Worm (Caenorhabditis elegans) whole organism, young adult: Measurements from ENCODE around the gene ttn-1.
A peak's percentile ranks its signal among the peaks of the same experiment; 100 is the strongest.

ENCODE experiments used
- B0261.1 ChIP-seq: sonication (generic microtip); optimal IDR thresholded peaks from 2 replicates; lab custom pipeline; 2016; ENCODE audit warnings: mild to moderate bottlenecking, missing genetic modification characterization, moderate library complexity, missing compliant biosample characterization
- D2030.7 ChIP-seq: fragments of 200-800 bp; sonication (Bioruptor generic); IDR thresholded peaks from 2 replicates; pipeline ENCODE4 v1.3.6; 2022; ENCODE audit warnings: missing genetic modification reagents, missing genetic modification characterization, missing compliant biosample characterization
- F23B12.7 ChIP-seq: sonication (generic microtip); optimal IDR thresholded peaks from 2 replicates; lab custom pipeline; 2017; ENCODE audit warnings: missing genetic modification characterization, mild to moderate bottlenecking, missing compliant biosample characterization, antibody characterized with exemption, moderate library complexity; ENCODE audit not compliant: insufficient read depth
- F39B2.1 ChIP-seq: fragments of 200-800 bp; sonication (Bioruptor generic); IDR thresholded peaks from 2 replicates; pipeline ENCODE4 v1.3.6; 2022; ENCODE audit warnings: missing genetic modification reagents, missing genetic modification characterization, missing compliant biosample characterization
- F57A8.1 ChIP-seq: fragments of 200-800 bp; sonication (Bioruptor generic); optimal IDR thresholded peaks from 2 replicates; lab custom pipeline; 2018; ENCODE audit warnings: mild to moderate bottlenecking, missing genetic modification characterization, moderate library complexity, missing compliant biosample characterization
- K11D2.4 ChIP-seq: fragments of 200-800 bp; sonication (Bioruptor generic); IDR thresholded peaks from 2 replicates; pipeline ENCODE4 v1.3.6; 2022; ENCODE audit warnings: missing genetic modification reagents, missing genetic modification characterization, missing compliant biosample characterization
- K12H6.12 ChIP-seq: fragments of 200-800 bp; sonication (Bioruptor generic); optimal IDR thresholded peaks from 2 replicates; lab custom pipeline; 2018; ENCODE audit warnings: mild to moderate bottlenecking, missing genetic modification characterization, missing compliant biosample characterization
- Y53G8AR.9 ChIP-seq: fragments of 200-800 bp; sonication (Bioruptor generic); conservative IDR thresholded peaks from 2 replicates; pipeline ENCODE4 v1.3.6; 2022; ENCODE audit warnings: missing genetic modification reagents, missing genetic modification characterization, missing compliant biosample characterization
- Y79H2A.3 ChIP-seq: fragments of 200-800 bp; sonication (Bioruptor generic); conservative IDR thresholded peaks from 2 replicates; pipeline ENCODE4 v1.3.6; 2022; ENCODE audit warnings: missing genetic modification reagents, missing genetic modification characterization, missing compliant biosample characterization
- Y95B8A.8 ChIP-seq: fragments of 200-800 bp; sonication (Bioruptor generic); IDR thresholded peaks from 2 replicates; pipeline ENCODE4 v1.3.6; 2022; ENCODE audit warnings: missing genetic modification reagents, missing genetic modification characterization, missing compliant biosample characterization
- ama-1 ChIP-seq, 3 experiments: fragments of 150-350 bp in 1 of 3; sonication (generic microtip) in 2 of 3; optimal IDR thresholded peaks; 2 replicates each; lab custom pipeline; 2014 to 2018; ENCODE audit warnings: missing biosample characterization in 2 of 3, missing genetic modification characterization in 2 of 3, missing genetic modification reagents in 2 of 3
- atf-7 ChIP-seq: sonication (generic microtip); optimal IDR thresholded peaks from 2 replicates; lab custom pipeline; 2017; ENCODE audit warnings: mild to moderate bottlenecking, missing genetic modification characterization, missing compliant biosample characterization
- athp-1 ChIP-seq: sonication (generic microtip); optimal IDR thresholded peaks from 2 replicates; lab custom pipeline; 2017; ENCODE audit warnings: mild to moderate bottlenecking, missing genetic modification characterization, missing compliant biosample characterization
- cebp-1 ChIP-seq, 2 experiments: fragments of 200-800 bp in 1 of 2; sonication (Bioruptor generic) in 1 of 2; sonication (generic microtip) in 1 of 2; IDR thresholded peaks in 1 of 2; optimal IDR thresholded peaks in 1 of 2; 2 replicates each; pipeline versions ENCODE4 v1.3.6 to Lab custom; 2017 to 2022; ENCODE audit warnings: missing compliant biosample characterization in 2 of 2, missing genetic modification characterization in 2 of 2, mild to moderate bottlenecking in 1 of 2, missing genetic modification reagents in 1 of 2, moderate library complexity in 1 of 2
- cebp-2 ChIP-seq: fragments of 200-800 bp; sonication (Bioruptor generic); IDR thresholded peaks from 2 replicates; pipeline ENCODE4 v1.3.6; 2022; ENCODE audit warnings: missing genetic modification characterization, missing compliant biosample characterization
- ceh-58 ChIP-seq: fragments of 200-800 bp; sonication (Bioruptor generic); IDR thresholded peaks from 2 replicates; pipeline ENCODE4 v1.3.6; 2022; ENCODE audit warnings: missing genetic modification characterization, missing compliant biosample characterization
- chd-7 ChIP-seq: sonication (generic microtip); optimal IDR thresholded peaks from 2 replicates; lab custom pipeline; 2016; ENCODE audit warnings: mild to moderate bottlenecking, missing genetic modification characterization, moderate library complexity, missing compliant biosample characterization
- dpff-1 ChIP-seq: sonication (generic microtip); optimal IDR thresholded peaks from 2 replicates; lab custom pipeline; 2017; ENCODE audit warnings: mild to moderate bottlenecking, missing genetic modification characterization, missing compliant biosample characterization
- egl-18 ChIP-seq: fragments of 200-800 bp; sonication (Bioruptor generic); IDR thresholded peaks from 2 replicates; pipeline ENCODE4 v1.3.6; 2022; ENCODE audit warnings: missing genetic modification reagents, missing genetic modification characterization, missing compliant biosample characterization
- egl-44 ChIP-seq: fragments of 200-800 bp; sonication (Bioruptor generic); IDR thresholded peaks from 2 replicates; pipeline ENCODE4 v1.3.6; 2022; ENCODE audit warnings: missing genetic modification reagents, missing genetic modification characterization, missing compliant biosample characterization
- egrh-3 ChIP-seq: fragments of 200-800 bp; sonication (Bioruptor generic); IDR thresholded peaks from 2 replicates; pipeline ENCODE4 v1.3.6; 2022; ENCODE audit warnings: missing genetic modification reagents, missing genetic modification characterization, missing compliant biosample characterization
- ekl-4 ChIP-seq: fragments of 200-800 bp; sonication (Bioruptor generic); IDR thresholded peaks from 2 replicates; pipeline ENCODE4 v1.3.6; 2022; ENCODE audit warnings: missing genetic modification reagents, missing genetic modification characterization, missing compliant biosample characterization
- ets-4 ChIP-seq: fragments of 200-800 bp; sonication (Bioruptor generic); optimal IDR thresholded peaks from 2 replicates; lab custom pipeline; 2018; ENCODE audit warnings: mild to moderate bottlenecking, missing genetic modification characterization, missing compliant biosample characterization
- fkh-3 ChIP-seq: sonication (generic microtip); optimal IDR thresholded peaks from 2 replicates; lab custom pipeline; 2016; ENCODE audit warnings: mild to moderate bottlenecking, missing genetic modification characterization, missing compliant biosample characterization
- gei-17 ChIP-seq: fragments of 200-800 bp; sonication (Bioruptor generic); optimal IDR thresholded peaks from 2 replicates; lab custom pipeline; 2018; ENCODE audit warnings: mild to moderate bottlenecking, missing genetic modification characterization, missing compliant biosample characterization
- hmg-1.2 ChIP-seq: fragments of 200-800 bp; sonication (Bioruptor generic); IDR thresholded peaks from 2 replicates; pipeline ENCODE4 v1.3.6; 2022; ENCODE audit warnings: missing genetic modification reagents, missing genetic modification characterization, missing compliant biosample characterization
- hmg-20 ChIP-seq: fragments of 200-800 bp; sonication (Bioruptor generic); IDR thresholded peaks from 2 replicates; pipeline ENCODE4 v1.3.6; 2022; ENCODE audit warnings: missing genetic modification reagents, missing genetic modification characterization, missing compliant biosample characterization
- let-607 ChIP-seq, 2 experiments: fragments of 200-800 bp in 1 of 2; sonication (Bioruptor generic) in 1 of 2; sonication (generic microtip) in 1 of 2; optimal IDR thresholded peaks; 2 replicates each; lab custom pipeline; 2016 to 2018; ENCODE audit warnings: mild to moderate bottlenecking in 2 of 2, missing compliant biosample characterization in 2 of 2, missing genetic modification characterization in 2 of 2, moderate library complexity in 2 of 2, missing genotype in 1 of 2
- lin-54 ChIP-seq: fragments of 200-800 bp; sonication (Bioruptor generic); optimal IDR thresholded peaks from 2 replicates; lab custom pipeline; 2018; ENCODE audit warnings: mild to moderate bottlenecking, missing genetic modification characterization, missing compliant biosample characterization
- madf-10 ChIP-seq: sonication (generic microtip); optimal IDR thresholded peaks from 2 replicates; lab custom pipeline; 2016; ENCODE audit warnings: mild to moderate bottlenecking, missing genetic modification characterization, missing compliant biosample characterization
- madf-6 ChIP-seq: fragments of 200-800 bp; sonication (Bioruptor generic); IDR thresholded peaks from 2 replicates; pipeline ENCODE4 v1.3.6; 2022; ENCODE audit warnings: missing genetic modification reagents, missing genetic modification characterization, missing compliant biosample characterization
- mcd-1 ChIP-seq: fragments of 200-800 bp; sonication (Bioruptor generic); IDR thresholded peaks from 2 replicates; pipeline ENCODE4 v1.3.6; 2022; ENCODE audit warnings: missing genetic modification reagents, missing genetic modification characterization, missing compliant biosample characterization
- mxl-1 ChIP-seq: sonication (generic microtip); optimal IDR thresholded peaks from 2 replicates; lab custom pipeline; 2016; ENCODE audit warnings: missing genetic modification characterization, missing compliant biosample characterization
- nhr-120 ChIP-seq: fragments of 200-800 bp; sonication (Bioruptor generic); IDR thresholded peaks from 2 replicates; pipeline ENCODE4 v1.3.6; 2022; ENCODE audit warnings: missing genetic modification characterization, missing compliant biosample characterization
- nhr-179 ChIP-seq: sonication (generic microtip); optimal IDR thresholded peaks from 2 replicates; lab custom pipeline; 2016; ENCODE audit warnings: mild to moderate bottlenecking, missing genetic modification characterization, missing compliant biosample characterization
- nhr-90 ChIP-seq: sonication (generic microtip); optimal IDR thresholded peaks from 2 replicates; lab custom pipeline; 2016; ENCODE audit warnings: missing genotype, mild to moderate bottlenecking, missing genetic modification characterization, missing compliant biosample characterization
- sea-2 ChIP-seq: fragments of 200-800 bp; sonication (Bioruptor generic); IDR thresholded peaks from 2 replicates; pipeline ENCODE4 v1.3.6; 2022; ENCODE audit warnings: missing genetic modification characterization, missing compliant biosample characterization
- somi-1 ChIP-seq: fragments of 200-800 bp; sonication (Bioruptor generic); optimal IDR thresholded peaks from 2 replicates; lab custom pipeline; 2018; ENCODE audit warnings: mild to moderate bottlenecking, missing genetic modification characterization, missing compliant biosample characterization
- tbp1 ChIP-seq: fragments of 200-800 bp; sonication (Bioruptor generic); optimal IDR thresholded peaks from 2 replicates; lab custom pipeline; 2018; ENCODE audit warnings: mild to moderate bottlenecking, missing genetic modification characterization, missing compliant biosample characterization
- tbx-9 ChIP-seq: sonication (generic microtip); optimal IDR thresholded peaks from 2 replicates; lab custom pipeline; 2016; ENCODE audit warnings: borderline replicate concordance, missing genetic modification characterization, inconsistent platforms, missing compliant biosample characterization
- zfh-2 ChIP-seq: fragments of 200-800 bp; sonication (Bioruptor generic); conservative IDR thresholded peaks from 2 replicates; pipeline ENCODE4 v1.3.6; 2022; ENCODE audit warnings: missing genetic modification reagents, missing genetic modification characterization, missing compliant biosample characterization
- ztf-25 ChIP-seq: fragments of 200-800 bp; sonication (Bioruptor generic); IDR thresholded peaks from 2 replicates; pipeline ENCODE4 v1.3.6; 2022; ENCODE audit warnings: missing genetic modification reagents, missing genetic modification characterization, missing compliant biosample characterization
- ztf-3 ChIP-seq: fragments of 200-800 bp; sonication (Bioruptor generic); optimal IDR thresholded peaks from 2 replicates; lab custom pipeline; 2018; ENCODE audit warnings: mild to moderate bottlenecking, missing genetic modification characterization, missing compliant biosample characterization

Gene ttn-1

DNA sequence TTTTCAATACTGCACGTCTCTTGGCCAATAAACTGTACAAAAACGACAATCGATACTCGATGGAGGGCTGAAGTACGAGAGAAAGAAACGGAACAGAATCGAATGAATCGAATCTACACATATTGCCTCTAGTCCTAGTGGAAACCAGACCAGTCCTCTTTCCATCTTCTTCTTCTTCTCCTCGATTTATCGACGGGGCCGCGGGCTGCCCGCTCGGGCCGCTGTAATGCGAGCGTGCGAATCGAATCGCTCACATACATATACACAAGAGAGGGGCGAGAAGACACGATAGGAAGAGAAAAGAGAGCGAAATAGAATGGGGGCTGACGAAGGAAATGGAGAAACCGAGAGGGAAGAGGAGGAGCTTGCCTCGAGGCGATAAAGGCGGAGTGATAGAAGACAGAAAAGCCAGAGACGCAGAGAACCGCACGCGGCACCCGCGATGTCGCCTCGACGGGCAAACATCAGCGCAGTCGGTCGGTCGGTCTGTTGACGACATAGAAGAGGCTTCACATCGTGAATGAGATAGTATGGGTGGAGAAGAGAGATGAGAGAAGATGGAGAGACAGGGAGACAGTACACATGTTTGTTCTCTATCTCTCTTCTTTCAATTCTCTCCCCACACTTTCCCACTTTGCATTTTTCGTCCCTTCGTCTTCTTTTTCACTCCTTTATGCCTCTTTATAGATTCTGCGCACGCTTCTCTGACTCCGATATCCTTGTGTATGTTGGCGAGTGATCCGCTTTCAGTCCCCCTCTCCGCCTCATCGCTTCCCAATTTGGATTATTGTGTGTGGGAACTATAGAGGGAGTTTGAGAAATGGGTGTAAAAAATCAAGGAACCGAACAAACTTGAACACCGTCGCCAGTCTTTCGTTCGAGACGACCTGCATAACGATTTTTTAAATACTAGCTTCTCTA is 25.2 kb upstream of the ttn-1 start (continued):
- no peak for TF ChIP-seq B0261.1 (tag; lab: Kevin White, UChicago)
- TF ChIP-seq D2030.7 (GFP tag; lab: Robert Waterston, UW) = 0 out of 2 replicates have a peak, but pooled peaks have one; percentile 11
- TF ChIP-seq cebp-2 (GFP tag; lab: Robert Waterston, UW) = no peak
- peak; percentile 81; the same call in 1 of the 2 replicates for TF ChIP-seq K11D2.4 (GFP tag; lab: Robert Waterston, UW)
- peak; percentile 26 for TF ChIP-seq nhr-90
- peak; percentile 42 for TF ChIP-seq mxl-1 (tag; lab: Kevin White, UChicago)
- TF ChIP-seq Y53G8AR.9 (GFP tag; lab: Robert Waterston, UW) = peak; percentile 62; the same call in 1 of the 2 replicates
- TF ChIP-seq tbp1 (GFP tag; lab: Kevin White, UChicago) = peak; percentile 52
- TF ChIP-seq madf-6 (GFP tag; lab: Robert Waterston, UW) = peak; percentile 17; the same call in 1 of the 2 replicates
- TF ChIP-seq atf-7 (tag; lab: Kevin White, UChicago) = peak; percentile 88
- TF ChIP-seq somi-1 (GFP tag; lab: Kevin White, UChicago) = peak; percentile 88
- 0 out of 2 replicates have a peak, but pooled peaks have one; percentile 16 for TF ChIP-seq nhr-120
- peak; percentile 44 for TF ChIP-seq gei-17 (GFP tag; lab: Kevin White, UChicago)
- TF ChIP-seq egl-18 (GFP tag; lab: Robert Waterston, UW) = peak; percentile 79
- TF ChIP-seq sea-2 (GFP tag; lab: Robert Waterston, UW) = 0 out of 2 replicates have a peak, but pooled peaks have one; percentile 48
- TF ChIP-seq egl-44 (GFP tag; lab: Robert Waterston, UW) = peak; percentile 88

DNA sequence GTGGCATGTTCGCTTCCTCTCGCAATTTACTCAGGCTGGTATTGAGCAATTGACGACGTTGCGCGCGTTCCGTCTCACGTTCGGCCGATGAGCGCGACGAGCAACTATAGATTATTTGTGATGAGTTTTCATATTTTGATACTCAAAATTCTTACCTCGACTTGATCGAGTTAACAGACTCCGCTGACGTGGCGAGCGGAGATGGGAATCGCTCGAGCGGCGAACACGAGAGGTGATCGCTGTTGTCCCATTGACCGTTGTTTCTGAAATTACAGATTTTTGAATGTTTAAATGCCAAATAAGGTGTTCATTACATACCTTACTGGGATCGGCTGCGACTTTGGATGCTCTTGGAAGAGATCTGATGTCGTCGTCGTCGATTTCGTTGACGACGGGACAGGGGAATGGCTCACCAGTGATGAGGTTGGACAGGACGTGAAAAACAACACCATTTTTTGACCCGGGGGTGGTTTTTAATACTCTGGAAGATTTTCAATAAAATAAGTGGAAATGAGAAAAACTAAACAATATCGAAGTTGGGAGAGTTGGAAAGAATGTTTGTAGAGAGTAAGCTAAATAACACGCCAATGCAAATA is 24.2 kb upstream of the ttn-1 start, which contains the start of gene W06H8.6:
Gene W06H8.6 (minus strand): TSS at position 481 of the 596 bp plus-strand sequence.
- TF ChIP-seq nhr-90 = peak; percentile 38
- peak; percentile 51 for TF ChIP-seq mcd-1 (GFP tag; lab: Robert Waterston, UW)
- no peak for TF ChIP-seq F23B12.7 (tag; lab: Kevin White, UChicago)
- TF ChIP-seq egrh-3 (GFP tag; lab: Robert Waterston, UW) = no peak
- TF ChIP-seq ztf-3 (GFP tag; lab: Kevin White, UChicago) = peak; percentile 69
- 0 out of 2 replicates have a peak, but pooled peaks have one; percentile 54 for TF ChIP-seq ztf-25 (GFP tag; lab: Robert Waterston, UW)
- TF ChIP-seq ceh-58 (GFP tag; lab: Robert Waterston, UW) = no peak
- peak; percentile 13 for TF ChIP-seq madf-10 (tag; lab: Kevin White, UChicago)
- TF ChIP-seq Y95B8A.8 (GFP tag; lab: Robert Waterston, UW) = no peak
- TF ChIP-seq K12H6.12 = peak; percentile 34
- TF ChIP-seq Y79H2A.3 (GFP tag; lab: Robert Waterston, UW) = 0 out of 2 replicates have a peak, but pooled peaks have one; percentile 20
- peak in 1 of 2 experiments; percentile 34 for TF ChIP-seq let-607 (tag; optimal IDR thresholded peaks at IDR 0.05; lab: Kevin White, UChicago)
- no peak for TF ChIP-seq dpff-1 (tag; lab: Kevin White, UChicago)
- TF ChIP-seq F39B2.1 (GFP tag; lab: Robert Waterston, UW) = no peak
- peak; percentile 75 for TF ChIP-seq zfh-2 (GFP tag; lab: Robert Waterston, UW)
- no peak for TF ChIP-seq tbx-9
- peak; percentile 28; the same call in 1 of the 2 replicates for TF ChIP-seq hmg-1.2 (GFP tag; lab: Robert Waterston, UW)
- no peak for TF ChIP-seq cebp-1 (GFP tag; IDR thresholded peaks at IDR 0.05; lab: Robert Waterston, UW)
- TF ChIP-seq cebp-1 (tag; optimal IDR thresholded peaks at IDR 0.05; lab: Kevin White, UChicago) = peak; percentile 47
- no peak for TF ChIP-seq ekl-4 (GFP tag; lab: Robert Waterston, UW)
- no peak for TF ChIP-seq fkh-3
- TF ChIP-seq nhr-179 (tag; lab: Kevin White, UChicago) = no peak
- TF ChIP-seq ama-1 (optimal IDR thresholded peaks at IDR 0.05; lab: Kevin White, UChicago) = no peak
- TF ChIP-seq ama-1 (GFP tag; optimal IDR thresholded peaks at IDR 0.05; lab: Kevin White, UChicago) = no peak
- peak; percentile 28 for TF ChIP-seq athp-1 (tag; lab: Kevin White, UChicago)
- TF ChIP-seq chd-7 (tag; lab: Kevin White, UChicago) = peak; percentile 41
- TF ChIP-seq lin-54 (GFP tag; lab: Kevin White, UChicago) = peak; percentile 20
- peak; percentile 63 for TF ChIP-seq ets-4 (GFP tag; lab: Kevin White, UChicago)
- TF ChIP-seq hmg-20 (GFP tag; lab: Robert Waterston, UW) = no peak
- TF ChIP-seq F57A8.1 (GFP tag; lab: Kevin White, UChicago) = no peak
